Fruit fly (Drosophila melanogaster) S2 (cell line): ENCODE measurements around the gene CG31793.

Experiments used
- CG8478 ChIP-seq: fragments of >200 bp; optimal IDR thresholded peaks from 2 replicates; lab custom pipeline; 2018
- CTCF ChIP-seq, 2 experiments: fragments of >200 bp; optimal IDR thresholded peaks; 2 replicates each; lab custom pipeline; 2018

DNA sequence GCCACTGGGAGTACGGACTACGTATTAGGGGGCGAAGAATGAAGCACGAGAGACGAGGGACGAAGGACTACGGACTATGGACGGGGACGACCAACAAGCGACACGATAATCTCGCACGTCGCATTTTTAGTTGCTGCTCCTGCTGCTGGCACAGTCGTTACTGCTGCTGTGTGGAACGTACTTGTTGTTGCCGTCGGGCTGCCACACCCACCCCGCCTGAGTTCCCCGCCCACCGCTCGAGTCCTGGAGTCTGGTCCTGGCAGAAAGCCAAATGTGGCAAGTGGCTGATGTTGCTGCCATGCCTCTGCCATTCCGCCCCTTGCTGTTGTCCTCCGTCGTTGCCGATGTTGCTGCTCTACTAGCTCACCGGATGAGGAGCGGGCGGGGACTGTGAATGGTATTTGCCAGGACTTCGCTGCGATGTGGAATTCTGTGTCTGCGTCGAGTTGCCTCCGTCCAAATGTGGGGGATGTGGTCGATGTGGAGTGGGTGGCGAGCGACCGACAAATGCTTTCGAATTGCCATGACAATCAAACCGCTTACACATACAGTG is 9.7 kb downstream of the CG31793 start:
- no peak for TF ChIP-seq CG8478 (lab: Kevin White, UChicago)
- no peak for TF ChIP-seq CTCF (optimal IDR thresholded peaks at IDR 0.05; lab: Kevin White, UChicago)
